Worm (Caenorhabditis elegans): ENCODE data around the gene xpd-1.

DNA sequence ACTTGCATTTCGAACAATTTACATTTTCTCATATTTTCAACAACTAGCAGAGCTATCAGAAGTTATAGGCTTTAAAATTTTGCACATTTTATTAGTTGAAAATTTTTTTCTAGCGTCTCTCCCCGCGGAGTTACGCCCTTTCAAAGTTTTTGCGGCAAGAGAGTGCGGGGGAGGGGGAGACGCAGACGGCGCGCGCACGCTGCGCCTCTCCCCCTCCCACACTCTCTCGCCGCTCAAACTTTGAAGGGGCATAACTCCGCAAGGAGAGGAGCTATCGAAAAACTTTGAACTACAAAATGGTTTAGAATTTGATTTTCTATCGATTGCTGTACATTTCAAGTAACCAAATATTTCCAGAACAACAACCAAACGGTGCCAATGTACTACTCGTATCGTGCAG, 37.9 kb upstream of the xpd-1 start:
- no peak for TF ChIP-seq tra-4 (tag; optimal IDR thresholded peaks at IDR 0.05)
- TF ChIP-seq F13C5.2 (tag; optimal IDR thresholded peaks at IDR 0.05) = no peak
- no peak for TF ChIP-seq ama-1 (optimal IDR thresholded peaks at IDR 0.05)
- no peak for TF ChIP-seq ceh-36 (tag; optimal IDR thresholded peaks at IDR 0.05)
- no peak for TF ChIP-seq tbx-37 (GFP tag; conservative IDR thresholded peaks at IDR 0.05)
- TF ChIP-seq flt-1 (GFP tag; IDR thresholded peaks at IDR 0.05) = no peak

Data from whole organism, early embryonic.